Fruit fly (Drosophila melanogaster) whole organism, prepupa: ENCODE measurements around the gene Cen.
A peak's percentile ranks its signal among the peaks of the same experiment; 100 is the strongest.

Experiments used
- Blimp-1 ChIP-seq: fragments of 200-800 bp; sonication (Bioruptor generic); optimal IDR thresholded peaks from 3 replicates; lab custom pipeline; 2017; ENCODE audit warnings: missing biosample characterization, missing genetic modification characterization, mild to moderate bottlenecking, moderate library complexity, missing genetic modification reagents
- CG10631 ChIP-seq: fragments of 200-800 bp; sonication (Bioruptor generic); optimal IDR thresholded peaks from 2 replicates; lab custom pipeline; 2016; ENCODE audit warnings: missing biosample characterization, missing genetic modification characterization
- CG10669 ChIP-seq: fragments of 200-800 bp; sonication (Bioruptor generic); optimal IDR thresholded peaks from 3 replicates; lab custom pipeline; 2018; ENCODE audit warnings: missing biosample characterization, mild to moderate bottlenecking, missing genetic modification characterization, moderate library complexity
- CG11294 ChIP-seq: fragments of 200-800 bp; sonication (Bioruptor generic); IDR thresholded peaks from 2 replicates; pipeline ENCODE4 v1.3.6; 2022; ENCODE audit warnings: missing biosample characterization, missing genetic modification characterization
- CG11762 ChIP-seq: fragments of 200-800 bp; sonication (Bioruptor generic); optimal IDR thresholded peaks from 3 replicates; lab custom pipeline; 2016; ENCODE audit warnings: missing biosample characterization, missing genetic modification characterization; ENCODE audit not compliant: insufficient read depth
- CG11902 ChIP-seq: fragments of 200-800 bp; sonication (Bioruptor generic); optimal IDR thresholded peaks from 3 replicates; lab custom pipeline; 2016; ENCODE audit warnings: missing biosample characterization, missing genetic modification characterization
- CG15336 ChIP-seq: fragments of 200-800 bp; sonication (Bioruptor generic); IDR thresholded peaks from 2 replicates; pipeline ENCODE4 v1.3.6; 2022; ENCODE audit warnings: missing biosample characterization, missing genetic modification characterization
- CG1621 ChIP-seq: fragments of 200-800 bp; sonication (Bioruptor generic); optimal IDR thresholded peaks from 3 replicates; lab custom pipeline; 2018; ENCODE audit warnings: missing biosample characterization, mild to moderate bottlenecking, missing genetic modification characterization
- CG31627 ChIP-seq: fragments of 200-800 bp; sonication (Bioruptor generic); optimal IDR thresholded peaks from 3 replicates; lab custom pipeline; 2016; ENCODE audit warnings: missing biosample characterization, missing genetic modification characterization
- CG32006 ChIP-seq: fragments of 200-800 bp; sonication (Bioruptor generic); optimal IDR thresholded peaks from 3 replicates; lab custom pipeline; 2017; ENCODE audit warnings: missing biosample characterization, mild to moderate bottlenecking, missing genetic modification characterization
- CG34406 ChIP-seq: fragments of 200-800 bp; sonication (Bioruptor generic); optimal IDR thresholded peaks from 3 replicates; lab custom pipeline; 2016; ENCODE audit warnings: missing biosample characterization, missing genetic modification characterization
- CG3919 ChIP-seq: fragments of 200-800 bp; sonication (Bioruptor generic); optimal IDR thresholded peaks from 3 replicates; lab custom pipeline; 2016; ENCODE audit warnings: missing biosample characterization, missing genetic modification characterization
- CG4318 ChIP-seq: fragments of 200-800 bp; sonication (Bioruptor generic); optimal IDR thresholded peaks from 3 replicates; lab custom pipeline; 2017; ENCODE audit warnings: missing biosample characterization, mild to moderate bottlenecking, missing genetic modification characterization
- CG6163 ChIP-seq: fragments of 200-800 bp; sonication (Bioruptor generic); IDR thresholded peaks from 3 replicates; pipeline ENCODE4 v1.3.6; 2022; ENCODE audit warnings: missing biosample characterization, missing genetic modification characterization
- CG6276 ChIP-seq: fragments of 200-800 bp; sonication (Bioruptor generic); optimal IDR thresholded peaks from 2 replicates; lab custom pipeline; 2017; ENCODE audit warnings: missing biosample characterization, mild to moderate bottlenecking, missing genetic modification characterization
- CG6792 ChIP-seq: fragments of 200-800 bp; sonication (Bioruptor generic); optimal IDR thresholded peaks from 3 replicates; lab custom pipeline; 2016; ENCODE audit warnings: missing biosample characterization, missing genetic modification characterization
- CG6808 ChIP-seq: fragments of 200-800 bp; sonication (Bioruptor generic); optimal IDR thresholded peaks from 3 replicates; lab custom pipeline; 2017; ENCODE audit warnings: missing biosample characterization, missing genetic modification characterization, mild to moderate bottlenecking, moderate library complexity, missing genetic modification reagents
- CG6854 ChIP-seq: fragments of 200-800 bp; sonication (Bioruptor generic); optimal IDR thresholded peaks from 2 replicates; lab custom pipeline; 2017; ENCODE audit warnings: missing biosample characterization, mild to moderate bottlenecking, missing genetic modification characterization
- CG7368 ChIP-seq: fragments of 200-800 bp; sonication (Bioruptor generic); optimal IDR thresholded peaks from 3 replicates; lab custom pipeline; 2016; ENCODE audit warnings: missing biosample characterization, missing genetic modification characterization
- CG8119 ChIP-seq: fragments of 200-800 bp; sonication (Bioruptor generic); IDR thresholded peaks from 3 replicates; pipeline ENCODE4 v1.3.6; 2022; ENCODE audit warnings: missing biosample characterization, missing genetic modification characterization
- CG8319 ChIP-seq: fragments of 200-800 bp; sonication (Bioruptor generic); optimal IDR thresholded peaks from 3 replicates; lab custom pipeline; 2016; ENCODE audit warnings: missing biosample characterization, missing genetic modification characterization
- CG8632 ChIP-seq: fragments of 200-800 bp; sonication (Bioruptor generic); optimal IDR thresholded peaks from 3 replicates; lab custom pipeline; 2016; ENCODE audit warnings: missing biosample characterization, missing genetic modification characterization
- CG9139 ChIP-seq: fragments of 200-800 bp; sonication (Bioruptor generic); optimal IDR thresholded peaks from 3 replicates; lab custom pipeline; 2017; ENCODE audit warnings: missing biosample characterization, mild to moderate bottlenecking, missing genetic modification characterization
- Eip75B ChIP-seq: fragments of 200-800 bp; sonication (Bioruptor generic); optimal IDR thresholded peaks from 3 replicates; lab custom pipeline; 2016; ENCODE audit warnings: missing biosample characterization, missing genetic modification characterization
- Eip78C ChIP-seq: fragments of 200-800 bp; sonication (Bioruptor generic); peaks from one replicate; lab custom pipeline; 2016; ENCODE audit warnings: missing biosample characterization, missing genetic modification characterization
- Eip93F ChIP-seq: fragments of 200-800 bp; sonication (Bioruptor generic); optimal IDR thresholded peaks from 2 replicates; lab custom pipeline; 2016; ENCODE audit warnings: missing biosample characterization, mild to moderate bottlenecking, missing genetic modification characterization
- Ets21C ChIP-seq: fragments of 200-800 bp; sonication (Bioruptor generic); optimal IDR thresholded peaks from 3 replicates; lab custom pipeline; 2016; ENCODE audit warnings: missing biosample characterization, missing genetic modification characterization
- Ets96B ChIP-seq: fragments of 200-800 bp; optimal IDR thresholded peaks from 2 replicates; lab custom pipeline; 2019; ENCODE audit warnings: missing biosample characterization, mild to moderate bottlenecking, missing genetic modification characterization, moderate library complexity
- Hr38 ChIP-seq: sonication (Bioruptor generic); optimal IDR thresholded peaks from 2 replicates; lab custom pipeline; 2016; ENCODE audit warnings: missing biosample characterization, missing genetic modification characterization
- Hr39 ChIP-seq: fragments of 200-800 bp; sonication (Bioruptor generic); optimal IDR thresholded peaks from 2 replicates; lab custom pipeline; 2016; ENCODE audit warnings: missing biosample characterization, missing genetic modification characterization
- Hr4 ChIP-seq: fragments of 200-800 bp; sonication (Bioruptor generic); optimal IDR thresholded peaks from 3 replicates; lab custom pipeline; 2016; ENCODE audit warnings: missing biosample characterization, missing genetic modification characterization
- Lpt ChIP-seq: fragments of 200-800 bp; sonication (Bioruptor generic); optimal IDR thresholded peaks from 3 replicates; lab custom pipeline; 2016; ENCODE audit warnings: missing biosample characterization, missing genetic modification characterization
- Met ChIP-seq: fragments of 200-800 bp; sonication (Bioruptor generic); optimal IDR thresholded peaks from 3 replicates; lab custom pipeline; 2016; ENCODE audit warnings: missing biosample characterization, missing genetic modification characterization
- OdsH ChIP-seq: fragments of 200-800 bp; sonication (Bioruptor generic); optimal IDR thresholded peaks from 3 replicates; lab custom pipeline; 2016; ENCODE audit warnings: missing biosample characterization, missing genetic modification characterization
- Smox ChIP-seq: fragments of 200-800 bp; sonication (Bioruptor generic); optimal IDR thresholded peaks from 3 replicates; lab custom pipeline; 2016; ENCODE audit warnings: missing biosample characterization, missing genetic modification characterization
- Sox15 ChIP-seq: fragments of 200-800 bp; sonication (Bioruptor generic); optimal IDR thresholded peaks from 3 replicates; lab custom pipeline; 2016; ENCODE audit warnings: missing biosample characterization, missing genetic modification characterization
- achi ChIP-seq: fragments of 200-800 bp; sonication (Bioruptor generic); optimal IDR thresholded peaks from 3 replicates; lab custom pipeline; 2016; ENCODE audit warnings: missing biosample characterization, missing genetic modification characterization
- acj6 ChIP-seq: fragments of 200-800 bp; sonication (Bioruptor generic); optimal IDR thresholded peaks from 3 replicates; lab custom pipeline; 2016; ENCODE audit warnings: missing biosample characterization, missing genetic modification characterization
- dsx ChIP-seq: fragments of 200-800 bp; optimal IDR thresholded peaks from 3 replicates; lab custom pipeline; 2019; ENCODE audit warnings: missing biosample characterization, mild to moderate bottlenecking, missing genetic modification characterization, moderate library complexity; ENCODE audit not compliant: poor library complexity, severe bottlenecking
- eg ChIP-seq: fragments of 200-800 bp; sonication (Bioruptor generic); IDR thresholded peaks from 3 replicates; pipeline ENCODE4 v1.3.6; 2022; ENCODE audit warnings: missing biosample characterization, missing genetic modification characterization
- esn ChIP-seq: fragments of 200-800 bp; sonication (Bioruptor generic); optimal IDR thresholded peaks from 2 replicates; lab custom pipeline; 2016; ENCODE audit warnings: missing biosample characterization, mild to moderate bottlenecking, missing genetic modification characterization, moderate library complexity
- fd59A ChIP-seq: fragments of 200-800 bp; sonication (Bioruptor generic); optimal IDR thresholded peaks from 2 replicates; lab custom pipeline; 2017; ENCODE audit warnings: missing biosample characterization, mild to moderate bottlenecking, missing genetic modification characterization, missing genetic modification reagents
- fd85E ChIP-seq: fragments of 200-800 bp; sonication (Bioruptor generic); optimal IDR thresholded peaks from 3 replicates; lab custom pipeline; 2016; ENCODE audit warnings: missing biosample characterization, missing genetic modification characterization
- fkh ChIP-seq: fragments of 200-800 bp; sonication (Bioruptor generic); optimal IDR thresholded peaks from 3 replicates; lab custom pipeline; 2017; ENCODE audit warnings: missing biosample characterization, mild to moderate bottlenecking, missing genetic modification characterization, moderate library complexity
- spab ChIP-seq: fragments of 200-800 bp; sonication (Bioruptor generic); optimal IDR thresholded peaks from 2 replicates; lab custom pipeline; 2017; ENCODE audit warnings: missing biosample characterization, mild to moderate bottlenecking, missing genetic modification characterization, missing genetic modification reagents
- ss ChIP-seq, 2 experiments: fragments of 200-800 bp; sonication (Bioruptor generic); optimal IDR thresholded peaks; 2 replicates in 1 of 2; 3 replicates in 1 of 2; lab custom pipeline; 2017 to 2018; ENCODE audit warnings: mild to moderate bottlenecking in 2 of 2, missing biosample characterization in 2 of 2, missing genetic modification characterization in 2 of 2, moderate library complexity in 1 of 2
- svp ChIP-seq: fragments of 200-800 bp; sonication (Bioruptor generic); peaks from one replicate; lab custom pipeline; 2016; ENCODE audit warnings: missing biosample characterization, missing genetic modification characterization
- topi ChIP-seq: fragments of 200-800 bp; sonication (Bioruptor generic); optimal IDR thresholded peaks from 3 replicates; lab custom pipeline; 2016; ENCODE audit warnings: missing biosample characterization, missing genetic modification characterization

The Cen gene

dm6 chr2L:20716712-20717111, 35.1 kb upstream of the Cen start (continued):
- no peak for TF ChIP-seq fkh (GFP tag; lab: Kevin White, UChicago)
- TF ChIP-seq Ets96B (tag; lab: Kevin White, UChicago) = peak; percentile 32
- TF ChIP-seq CG10669 (GFP tag; lab: Kevin White, UChicago) = no peak
- TF ChIP-seq Eip93F (GFP tag; lab: Kevin White, UChicago) = no peak
- TF ChIP-seq CG11294 = no peak
- no peak for TF ChIP-seq esn (GFP tag; lab: Kevin White, UChicago)
- TF ChIP-seq CG31627 (GFP tag; lab: Kevin White, UChicago) = no peak
- TF ChIP-seq CG6792 = no peak
- no peak for TF ChIP-seq Eip75B (GFP tag; lab: Kevin White, UChicago)
- TF ChIP-seq CG1621 = no peak
- no peak for TF ChIP-seq ss (GFP tag; optimal IDR thresholded peaks at IDR 0.05; lab: Kevin White, UChicago)
- no peak for TF ChIP-seq topi (GFP tag; lab: Kevin White, UChicago)
- TF ChIP-seq, all 60 proteins: peak for 15

- peak; percentile 48 for TF ChIP-seq achi
- TF ChIP-seq Ets96B (tag; lab: Kevin White, UChicago) = peak; percentile 41
- no peak for TF ChIP-seq CG4318 (GFP tag; lab: Kevin White, UChicago)
- no peak for TF ChIP-seq CG31627 (GFP tag; lab: Kevin White, UChicago)
- peak; percentile 55 for TF ChIP-seq Lpt
- peak; percentile 55 for TF ChIP-seq dsx
- TF ChIP-seq acj6 = no peak
- TF ChIP-seq eg (GFP tag; lab: Robert Waterston, UW) = peak; percentile 33; the same call in 2 of the 3 replicates
- TF ChIP-seq CG7368 (GFP tag; lab: Kevin White, UChicago) = peak; percentile 24
- no peak for TF ChIP-seq Sox15 (GFP tag; lab: Kevin White, UChicago)
- peak; percentile 17 for TF ChIP-seq spab
- TF ChIP-seq Smox (GFP tag; lab: Kevin White, UChicago) = no peak
- no peak for TF ChIP-seq Ets21C (GFP tag; lab: Kevin White, UChicago)
- TF ChIP-seq CG6276 (GFP tag; lab: Kevin White, UChicago) = peak; percentile 68
- peak; percentile 79 for TF ChIP-seq Eip75B (GFP tag; lab: Kevin White, UChicago)
- peak; percentile 58 for TF ChIP-seq CG15336 (GFP tag; lab: Robert Waterston, UW)
- TF ChIP-seq CG10631 (GFP tag; lab: Kevin White, UChicago) = no peak
- TF ChIP-seq CG11902 = no peak
- TF ChIP-seq CG9139 (GFP tag; lab: Kevin White, UChicago) = peak; percentile 67
- peak; percentile 84 for TF ChIP-seq svp (GFP tag; lab: Kevin White, UChicago)
- no peak for TF ChIP-seq Hr39 (GFP tag; lab: Kevin White, UChicago)
- peak; percentile 29 for TF ChIP-seq fd85E (GFP tag; lab: Kevin White, UChicago)
- no peak for TF ChIP-seq CG11294
- peak; percentile 100 for TF ChIP-seq Blimp-1 (GFP tag; lab: Kevin White, UChicago)
- TF ChIP-seq Eip78C = peak; percentile 92
- peak; percentile 56; the same call in 2 of the 3 replicates for TF ChIP-seq CG8119
- peak; percentile 49 for TF ChIP-seq CG34406 (GFP tag; lab: Kevin White, UChicago)
- TF ChIP-seq CG6854 (GFP tag; lab: Kevin White, UChicago) = peak; percentile 95
- TF ChIP-seq esn (GFP tag; lab: Kevin White, UChicago) = no peak
- peak; percentile 53 for TF ChIP-seq CG3919
- TF ChIP-seq OdsH (GFP tag; lab: Kevin White, UChicago) = peak; percentile 43
- no peak for TF ChIP-seq CG10669 (GFP tag; lab: Kevin White, UChicago)
- TF ChIP-seq CG8319 (GFP tag; lab: Kevin White, UChicago) = no peak
- peak; percentile 83 for TF ChIP-seq CG1621
- no peak for TF ChIP-seq fd59A (GFP tag; lab: Kevin White, UChicago)
- peak; percentile 35 for TF ChIP-seq CG32006 (GFP tag; lab: Kevin White, UChicago)
- no peak for TF ChIP-seq Eip93F (GFP tag; lab: Kevin White, UChicago)
- peak; percentile 11 for TF ChIP-seq CG11762
- no peak for TF ChIP-seq CG8632 (GFP tag; lab: Kevin White, UChicago)
- peak; percentile 62 to 63 for TF ChIP-seq ss (GFP tag; optimal IDR thresholded peaks at IDR 0.05; lab: Kevin White, UChicago)
- peak; percentile 61 for TF ChIP-seq Met (GFP tag; lab: Kevin White, UChicago)
- TF ChIP-seq CG6163 (GFP tag; lab: Robert Waterston, UW) = peak; percentile 59
- no peak for TF ChIP-seq Hr4 (GFP tag; lab: Kevin White, UChicago)
- peak; percentile 71 for TF ChIP-seq topi (GFP tag; lab: Kevin White, UChicago)
- TF ChIP-seq Hr38 = no peak
- peak; percentile 53 for TF ChIP-seq CG6808 (GFP tag; lab: Kevin White, UChicago)
Observed at dm6 chr2L:20716077-20716476, 34.4 kb upstream of the Cen start.
